Worm (Caenorhabditis elegans) whole organism, young adult: ENCODE measurements around the gene srt-22.

Experiments
- ama-1 ChIP-seq, 3 experiments: fragments of 150-350 bp in 1 of 3; sonication (generic microtip) in 2 of 3; optimal IDR thresholded peaks; 2 replicates each; lab custom pipeline; 2014 to 2018; ENCODE audit warnings: missing biosample characterization in 2 of 3, missing genetic modification characterization in 2 of 3, missing genetic modification reagents in 2 of 3
- repo-1 ChIP-seq: sonication (generic microtip); optimal IDR thresholded peaks from 2 replicates; lab custom pipeline; 2017; ENCODE audit warnings: mild to moderate bottlenecking, missing genetic modification characterization, missing compliant biosample characterization
- snpc-4 ChIP-seq, 5 experiments: fragments of 150-350 bp in 1 of 5; sonication (generic microtip) in 4 of 5; optimal IDR thresholded peaks; 2 replicates each; lab custom pipeline; 2014 to 2018; ENCODE audit warnings: missing genetic modification characterization in 5 of 5, missing biosample characterization in 3 of 5, antibody characterized with exemption in 2 of 5, mild to moderate bottlenecking in 2 of 5, missing compliant biosample characterization in 2 of 5, missing genotype in 2 of 5, moderate library complexity in 2 of 5, missing genetic modification reagents in 1 of 5
- unc-62 ChIP-seq: fragments of 150-350 bp; optimal IDR thresholded peaks from 2 replicates; lab custom pipeline; 2014; ENCODE audit warnings: missing biosample characterization, missing genetic modification reagents, missing genetic modification characterization

ce11 chrV:15281279-15281949, 34.3 kb downstream of the srt-22 start, which contains the start of the genes srw-19 and srx-51:
- TF ChIP-seq snpc-4 (GFP tag; optimal IDR thresholded peaks at IDR 0.05; lab: Kevin White, UChicago): no peak
- TF ChIP-seq snpc-4 (tag; optimal IDR thresholded peaks at IDR 0.05; lab: Kevin White, UChicago): no peak
- TF ChIP-seq unc-62 (GFP tag; lab: Kevin White, UChicago): no peak
- no peak for TF ChIP-seq repo-1 (tag; lab: Kevin White, UChicago)
- no peak for TF ChIP-seq ama-1 (optimal IDR thresholded peaks at IDR 0.05; lab: Kevin White, UChicago)
- TF ChIP-seq ama-1 (GFP tag; optimal IDR thresholded peaks at IDR 0.05; lab: Kevin White, UChicago): no peak
